Worm (Caenorhabditis elegans) whole organism, early embryonic: ENCODE measurements around the gene srh-266.

Experiments
- B0310.2 ChIP-seq: sonication (generic microtip); optimal IDR thresholded peaks from 2 replicates; lab custom pipeline; 2016; ENCODE audit warnings: mild to moderate bottlenecking, missing genetic modification characterization, missing compliant biosample characterization
- F13C5.2 ChIP-seq: sonication (generic microtip); optimal IDR thresholded peaks from 2 replicates; lab custom pipeline; 2017; ENCODE audit warnings: mild to moderate bottlenecking, missing genetic modification characterization, inconsistent platforms, missing compliant biosample characterization
- aly-1 ChIP-seq: sonication (generic microtip); optimal IDR thresholded peaks from 2 replicates; lab custom pipeline; 2016; ENCODE audit warnings: missing genetic modification characterization, missing compliant biosample characterization
- ama-1 ChIP-seq: fragments of 150-350 bp; optimal IDR thresholded peaks from 2 replicates; lab custom pipeline; 2014
- ceh-13 ChIP-seq: fragments of 200-800 bp; sonication (Bioruptor generic); optimal IDR thresholded peaks from 2 replicates; lab custom pipeline; 2018; ENCODE audit warnings: mild to moderate bottlenecking, missing genetic modification characterization, missing compliant biosample characterization
- ceh-36 ChIP-seq: sonication (generic microtip); optimal IDR thresholded peaks from 2 replicates; lab custom pipeline; 2016; ENCODE audit warnings: missing genetic modification characterization, inconsistent platforms, missing compliant biosample characterization
- ets-7 ChIP-seq: sonication (generic microtip); optimal IDR thresholded peaks from 2 replicates; lab custom pipeline; 2016; ENCODE audit warnings: missing genotype, missing genetic modification characterization, missing compliant biosample characterization
- flt-1 ChIP-seq: fragments of 200-800 bp; sonication (Bioruptor generic); IDR thresholded peaks from 2 replicates; pipeline ENCODE4 v1.3.6; 2022; ENCODE audit warnings: missing genetic modification characterization, missing compliant biosample characterization
- hmbx-1 ChIP-seq: sonication (generic microtip); optimal IDR thresholded peaks from 2 replicates; lab custom pipeline; 2016; ENCODE audit warnings: mild to moderate bottlenecking, missing genetic modification characterization, missing compliant biosample characterization
- hmg-4 ChIP-seq: fragments of 200-800 bp; sonication (Bioruptor generic); optimal IDR thresholded peaks from 2 replicates; lab custom pipeline; 2018; ENCODE audit warnings: mild to moderate bottlenecking, missing genetic modification characterization, missing compliant biosample characterization
- hnd-1 ChIP-seq: sonication (generic microtip); optimal IDR thresholded peaks from 2 replicates; lab custom pipeline; 2016; ENCODE audit warnings: missing genetic modification characterization, missing compliant biosample characterization
- pes-1 ChIP-seq: fragments of 200-800 bp; sonication (Bioruptor generic); IDR thresholded peaks from 2 replicates; pipeline ENCODE4 v1.3.6; 2022; ENCODE audit warnings: missing genetic modification reagents, missing genetic modification characterization, missing compliant biosample characterization
- scrt-1 ChIP-seq: fragments of 200-800 bp; sonication (Bioruptor generic); IDR thresholded peaks from 2 replicates; pipeline ENCODE4 v1.3.6; 2022; ENCODE audit warnings: missing genetic modification characterization, missing compliant biosample characterization
- sea-1 ChIP-seq: fragments of 200-800 bp; sonication (Bioruptor generic); conservative IDR thresholded peaks from 2 replicates; pipeline ENCODE4 v1.3.6; 2022; ENCODE audit warnings: missing genetic modification characterization, missing compliant biosample characterization
- tbx-11 ChIP-seq: fragments of 200-800 bp; sonication (Bioruptor generic); IDR thresholded peaks from 2 replicates; pipeline ENCODE4 v1.3.6; 2022; ENCODE audit warnings: missing genetic modification characterization, missing compliant biosample characterization
- tbx-37 ChIP-seq: fragments of 200-800 bp; sonication (Bioruptor generic); conservative IDR thresholded peaks from 2 replicates; pipeline ENCODE4 v1.3.6; 2022; ENCODE audit warnings: missing genetic modification reagents, missing genetic modification characterization, missing compliant biosample characterization
- tra-4 ChIP-seq: sonication (generic microtip); optimal IDR thresholded peaks from 2 replicates; lab custom pipeline; 2017; ENCODE audit warnings: missing genetic modification characterization, missing compliant biosample characterization

Gene srh-266

DNA sequence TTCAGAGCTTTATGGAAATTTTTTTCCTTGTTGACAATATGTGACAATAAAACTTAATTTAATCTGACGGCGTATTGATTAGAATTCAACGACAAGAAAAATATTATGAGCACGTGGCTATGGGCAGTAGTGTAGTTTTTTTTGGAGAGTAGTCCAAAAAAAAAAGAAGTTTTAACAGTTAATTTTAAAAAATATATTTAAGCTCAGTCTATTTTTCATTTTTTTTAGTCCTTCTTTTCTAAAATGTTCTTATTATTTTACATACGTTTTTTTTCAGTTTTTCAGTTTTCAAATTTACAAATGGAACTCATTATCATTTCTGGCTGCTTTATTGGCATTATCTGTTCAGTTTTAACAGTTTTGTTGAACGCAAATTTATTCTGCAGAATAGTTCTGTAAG lies 44.2 kb downstream of the srh-266 start, which contains the start of gene srbc-39:
srbc-39 (plus strand) TSS at position 301 of the 400 bp plus-strand sequence.
- TF ChIP-seq pes-1 (GFP tag; lab: Robert Waterston, UW) = no peak
- TF ChIP-seq sea-1 = no peak
- TF ChIP-seq aly-1 (tag; lab: Kevin White, UChicago) = no peak

DNA sequence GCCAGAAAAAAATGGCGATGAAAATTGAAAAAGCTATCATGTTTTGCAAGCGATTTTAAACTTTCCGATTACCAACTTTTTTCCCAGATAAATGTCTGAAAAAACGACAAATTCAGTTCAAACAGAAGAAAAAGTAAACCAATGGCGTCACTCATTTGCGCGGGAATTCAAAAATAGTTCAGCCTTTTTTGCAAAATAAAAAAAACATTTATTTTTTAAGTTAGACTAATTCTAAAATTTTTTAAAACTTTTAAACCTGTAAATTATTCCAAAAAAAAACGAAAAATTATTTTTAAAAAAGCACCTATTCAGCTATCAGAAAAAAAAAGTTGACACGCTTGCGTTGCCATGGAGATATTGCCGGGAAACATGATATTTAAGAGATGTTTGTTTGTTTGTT lies 48.3 kb downstream of the srh-266 start, which contains the start of gene cyp-33C11:
cyp-33C11 (minus strand) TSS at position 101 of the 400 bp plus-strand sequence.
- no peak for TF ChIP-seq sea-1
- TF ChIP-seq tbx-11 (GFP tag; lab: Robert Waterston, UW) = no peak
- no peak for TF ChIP-seq ceh-36 (tag; lab: Kevin White, UChicago)
- TF ChIP-seq hmg-4 (GFP tag; lab: Kevin White, UChicago) = no peak
- no peak for TF ChIP-seq F13C5.2 (tag; lab: Kevin White, UChicago)
- no peak for TF ChIP-seq hnd-1 (tag; lab: Kevin White, UChicago)
- TF ChIP-seq flt-1 (GFP tag; lab: Robert Waterston, UW) = no peak
- no peak for TF ChIP-seq pes-1 (GFP tag; lab: Robert Waterston, UW)
- TF ChIP-seq B0310.2 = no peak
- TF ChIP-seq ama-1 (lab: Kevin White, UChicago) = no peak
- no peak for TF ChIP-seq hmbx-1 (tag; lab: Kevin White, UChicago)
- no peak for TF ChIP-seq aly-1 (tag; lab: Kevin White, UChicago)
- no peak for TF ChIP-seq ceh-13
- TF ChIP-seq tra-4 (tag; lab: Kevin White, UChicago) = no peak
- TF ChIP-seq scrt-1 (GFP tag; lab: Robert Waterston, UW) = no peak
- TF ChIP-seq ets-7 (tag; lab: Kevin White, UChicago) = no peak
- no peak for TF ChIP-seq tbx-37 (GFP tag; lab: Robert Waterston, UW)
